Fruit fly (Drosophila melanogaster): ENCODE results near the gene CG13309.
A peak's percentile ranks its signal among the peaks of the same experiment; 100 is the strongest.

CG13309 gene

dm6 chr3L:8788445-8788844 lies 21.8 kb upstream of the CG13309 start, which contains the start of gene Acbp5:
TSS of gene Acbp5 (minus strand) at chr3L:8788545.
- TF ChIP-seq ey (GFP tag; optimal IDR thresholded peaks at IDR 0.05): no peak
- TF ChIP-seq Myc (optimal IDR thresholded peaks at IDR 0.05): no peak
- no peak for TF ChIP-seq rgr (GFP tag; optimal IDR thresholded peaks at IDR 0.05)
- no peak for TF ChIP-seq OdsH (GFP tag; optimal IDR thresholded peaks at IDR 0.05)
- no peak for TF ChIP-seq dmrt93B (GFP tag; optimal IDR thresholded peaks at IDR 0.05)

- no peak for TF ChIP-seq Jra (GFP tag; optimal IDR thresholded peaks at IDR 0.05)
- no peak for TF ChIP-seq fru (GFP tag; optimal IDR thresholded peaks at IDR 0.05)
- TF ChIP-seq Rel (GFP tag; optimal IDR thresholded peaks at IDR 0.05): no peak
- TF ChIP-seq Rel (tag; optimal IDR thresholded peaks at IDR 0.05): no peak
- TF ChIP-seq dsf (GFP tag; optimal IDR thresholded peaks at IDR 0.05; ENCODE audit: borderline replicate concordance): no peak
- TF ChIP-seq HLH106 (tag; optimal IDR thresholded peaks at IDR 0.05): no peak
- TF ChIP-seq rgr (GFP tag; optimal IDR thresholded peaks at IDR 0.05): no peak
- TF ChIP-seq Hr83 (GFP tag; optimal IDR thresholded peaks at IDR 0.05; ENCODE audit: poor library complexity, severe bottlenecking): no peak
- no peak for TF ChIP-seq Hnf4 (GFP tag; optimal IDR thresholded peaks at IDR 0.05)
Observed at dm6 chr3L:8798129-8798528, 12.1 kb upstream of the CG13309 start.

dm6 chr3L:8798539-8798938 lies 11.7 kb upstream of the CG13309 start:
- no peak for TF ChIP-seq dl (GFP tag; optimal IDR thresholded peaks at IDR 0.05; ENCODE audit: insufficient read depth in 1 of 2, partially characterized antibody in 2 of 2)
- TF ChIP-seq CrebA (GFP tag; optimal IDR thresholded peaks at IDR 0.05; ENCODE audit: borderline replicate concordance): no peak
- no peak for TF ChIP-seq br (GFP tag; optimal IDR thresholded peaks at IDR 0.05)
- TF ChIP-seq CG32264 (GFP tag; optimal IDR thresholded peaks at IDR 0.05): no peak
- peak; percentile 92 for TF ChIP-seq Myc (optimal IDR thresholded peaks at IDR 0.05)

- TF ChIP-seq CrebA (GFP tag; optimal IDR thresholded peaks at IDR 0.05; ENCODE audit: borderline replicate concordance) (no peak), OdsH (GFP tag; optimal IDR thresholded peaks at IDR 0.05) (no peak), Vsx2 (GFP tag; optimal IDR thresholded peaks at IDR 0.05; ENCODE audit: partially characterized antibody) (no peak), Jra (GFP tag; optimal IDR thresholded peaks at IDR 0.05) (no peak), h (GFP tag; optimal IDR thresholded peaks at IDR 0.05) (no peak), GATAd (GFP tag; optimal IDR thresholded peaks at IDR 0.05) (no peak), Abd-B (GFP tag; optimal IDR thresholded peaks at IDR 0.05) (no peak), Myc (optimal IDR thresholded peaks at IDR 0.05) (no peak), Dif (GFP tag; optimal IDR thresholded peaks at IDR 0.05; ENCODE audit: partially characterized antibody) (no peak), ey (GFP tag; optimal IDR thresholded peaks at IDR 0.05) (no peak), N (GFP tag; optimal IDR thresholded peaks at IDR 0.05) (no peak), CG32264 (GFP tag; optimal IDR thresholded peaks at IDR 0.05) (no peak), Sp1 (GFP tag; optimal IDR thresholded peaks at IDR 0.05) (no peak), sage (GFP tag; optimal IDR thresholded peaks at IDR 0.05) (no peak), br (GFP tag; optimal IDR thresholded peaks at IDR 0.05) (no peak), rgr (GFP tag; optimal IDR thresholded peaks at IDR 0.05) (no peak), dsf (GFP tag; optimal IDR thresholded peaks at IDR 0.05; ENCODE audit: borderline replicate concordance) (no peak), Hnf4 (GFP tag; optimal IDR thresholded peaks at IDR 0.05) (no peak), HLH106 (tag; optimal IDR thresholded peaks at IDR 0.05) (no peak)
Observed at dm6 chr3L:8800432-8800831, 9.8 kb upstream of the CG13309 start, which contains the start of gene CG13310. TSS of gene CG13310 (minus strand) at chr3L:8800532.

- no peak for TF ChIP-seq dl (GFP tag; optimal IDR thresholded peaks at IDR 0.05; ENCODE audit: insufficient read depth in 1 of 2, partially characterized antibody in 2 of 2)
- TF ChIP-seq HLH106 (tag; optimal IDR thresholded peaks at IDR 0.05): no peak
- TF ChIP-seq brk (GFP tag; optimal IDR thresholded peaks at IDR 0.05): no peak
- TF ChIP-seq GATAd (GFP tag; optimal IDR thresholded peaks at IDR 0.05): no peak
- no peak for TF ChIP-seq sv (GFP tag; optimal IDR thresholded peaks at IDR 0.05)
- TF ChIP-seq jim (GFP tag; optimal IDR thresholded peaks at IDR 0.05): no peak
- TF ChIP-seq tai (GFP tag; optimal IDR thresholded peaks at IDR 0.05): no peak
- TF ChIP-seq foxo (GFP tag; optimal IDR thresholded peaks at IDR 0.05): no peak
- no peak for TF ChIP-seq Dif (GFP tag; optimal IDR thresholded peaks at IDR 0.05; ENCODE audit: partially characterized antibody)
- TF ChIP-seq woc (GFP tag; optimal IDR thresholded peaks at IDR 0.05): no peak
- TF ChIP-seq h (GFP tag; optimal IDR thresholded peaks at IDR 0.05): no peak
- no peak for TF ChIP-seq Sp1 (GFP tag; optimal IDR thresholded peaks at IDR 0.05)
- no peak for TF ChIP-seq Rel (GFP tag; optimal IDR thresholded peaks at IDR 0.05)
- TF ChIP-seq Rel (tag; optimal IDR thresholded peaks at IDR 0.05): no peak
- no peak for TF ChIP-seq CG32264 (GFP tag; optimal IDR thresholded peaks at IDR 0.05)
- TF ChIP-seq usp (GFP tag; optimal IDR thresholded peaks at IDR 0.05): no peak
- TF ChIP-seq sage (GFP tag; optimal IDR thresholded peaks at IDR 0.05): no peak
Observed at dm6 chr3L:8802064-8802463, 8.1 kb upstream of the CG13309 start, which contains the start of the genes CG13311 and CG34426. TSS of gene CG13311 (minus strand) at chr3L:8802164. TSS of gene CG34426 (plus strand) at chr3L:8802463.
